Worm (Caenorhabditis elegans) whole organism, L4 larva: ENCODE measurements around the gene F53A9.7.

Experiments used
- T20F7.1 ChIP-seq: fragments of 200-800 bp; sonication (Bioruptor generic); optimal IDR thresholded peaks from 2 replicates; lab custom pipeline; 2018; ENCODE audit warnings: mild to moderate bottlenecking, missing genetic modification characterization, missing compliant biosample characterization
- Y105C5A.15 ChIP-seq: fragments of 200-800 bp; sonication (Bioruptor generic); IDR thresholded peaks from 2 replicates; pipeline ENCODE4 v1.3.6; 2022; ENCODE audit warnings: missing genetic modification characterization, missing compliant biosample characterization
- ZK337.2 ChIP-seq: fragments of 200-800 bp; sonication (Bioruptor generic); IDR thresholded peaks from 2 replicates; pipeline ENCODE4 v1.3.6; 2022; ENCODE audit warnings: missing genetic modification reagents, missing genetic modification characterization, missing compliant biosample characterization
- ceh-20 ChIP-seq: fragments of 200-800 bp; sonication (Bioruptor generic); IDR thresholded peaks from 2 replicates; pipeline ENCODE4 v1.3.6; 2022; ENCODE audit warnings: missing genetic modification reagents, missing genetic modification characterization, missing compliant biosample characterization
- ceh-32 ChIP-seq: sonication (generic microtip); optimal IDR thresholded peaks from 2 replicates; lab custom pipeline; 2016; ENCODE audit warnings: mild to moderate bottlenecking, missing genetic modification characterization, missing compliant biosample characterization; ENCODE audit not compliant: poor library complexity
- ceh-44 ChIP-seq: fragments of 200-800 bp; sonication (Bioruptor generic); IDR thresholded peaks from 2 replicates; pipeline ENCODE4 v1.3.6; 2022; ENCODE audit warnings: missing genetic modification reagents, missing genetic modification characterization, missing compliant biosample characterization
- daf-16 ChIP-seq, 3 experiments: sonication (generic microtip); optimal IDR thresholded peaks; 2 replicates each; lab custom pipeline; 2016 to 2017; ENCODE audit warnings: missing genetic modification characterization in 3 of 3, missing genetic modification reagents in 3 of 3, mild to moderate bottlenecking in 2 of 3, missing compliant biosample characterization in 2 of 3, missing biosample characterization in 1 of 3, moderate library complexity in 1 of 3
- duxl-1 ChIP-seq: sonication (generic microtip); optimal IDR thresholded peaks from 2 replicates; lab custom pipeline; 2016; ENCODE audit warnings: mild to moderate bottlenecking, missing genetic modification characterization, moderate library complexity, missing compliant biosample characterization; ENCODE audit not compliant: poor library complexity
- dve-1 ChIP-seq: sonication (generic microtip); optimal IDR thresholded peaks from 2 replicates; lab custom pipeline; 2017; ENCODE audit warnings: antibody characterized with exemption, mild to moderate bottlenecking, missing genetic modification characterization, missing compliant biosample characterization; ENCODE audit not compliant: insufficient read depth
- hif-1 ChIP-seq, 2 experiments: sonication (generic microtip); optimal IDR thresholded peaks; 2 replicates each; lab custom pipeline; 2016 to 2017; ENCODE audit warnings: missing compliant biosample characterization in 2 of 2, missing genetic modification characterization in 2 of 2, missing genetic modification reagents in 2 of 2, missing genotype in 2 of 2, mild to moderate bottlenecking in 1 of 2
- hlh-30 ChIP-seq: sonication (generic microtip); optimal IDR thresholded peaks from 2 replicates; lab custom pipeline; 2017; ENCODE audit warnings: antibody characterized with exemption, mild to moderate bottlenecking, missing genetic modification characterization, missing compliant biosample characterization; ENCODE audit not compliant: insufficient read depth
- jun-1 ChIP-seq: fragments of 150-350 bp; optimal IDR thresholded peaks from 2 replicates; lab custom pipeline; 2014; ENCODE audit warnings: missing biosample characterization, missing genetic modification reagents, missing genetic modification characterization
- lin-1 ChIP-seq: fragments of 200-800 bp; sonication (Bioruptor generic); IDR thresholded peaks from 2 replicates; pipeline ENCODE4 v1.3.6; 2022; ENCODE audit warnings: missing genetic modification reagents, missing genetic modification characterization, missing compliant biosample characterization
- lin-39 ChIP-seq: fragments of 150-350 bp; optimal IDR thresholded peaks from 2 replicates; lab custom pipeline; 2014; ENCODE audit warnings: missing biosample characterization, missing genetic modification reagents, missing genetic modification characterization
- lsy-2 ChIP-seq, 2 experiments: fragments of 150-350 bp in 1 of 2; sonication (generic microtip) in 1 of 2; optimal IDR thresholded peaks; 2 replicates each; lab custom pipeline; 2014 to 2017; ENCODE audit warnings: missing biosample characterization in 2 of 2, missing genetic modification characterization in 2 of 2
- mdl-1 ChIP-seq, 2 experiments: fragments of 150-350 bp in 1 of 2; sonication (generic microtip) in 1 of 2; optimal IDR thresholded peaks; 2 replicates each; lab custom pipeline; 2014 to 2017; ENCODE audit warnings: missing biosample characterization in 2 of 2, missing genetic modification characterization in 2 of 2
- mep-1 ChIP-seq: fragments of 150-350 bp; sonication (generic microtip); optimal IDR thresholded peaks from 3 replicates; lab custom pipeline; 2014; ENCODE audit warnings: missing biosample characterization, missing genetic modification characterization
- mes-2 ChIP-seq: sonication (generic microtip); optimal IDR thresholded peaks from 2 replicates; lab custom pipeline; 2016; ENCODE audit warnings: missing genotype, mild to moderate bottlenecking, missing genetic modification characterization, missing compliant biosample characterization; ENCODE audit not compliant: poor library complexity, severe bottlenecking
- mxl-2 ChIP-seq: fragments of 200-800 bp; sonication (Bioruptor generic); conservative IDR thresholded peaks from 2 replicates; pipeline ENCODE4 v1.3.6; 2022; ENCODE audit warnings: missing genetic modification reagents, missing genetic modification characterization, missing compliant biosample characterization
- mxl-3 ChIP-seq: fragments of 200-800 bp; sonication (Bioruptor generic); optimal IDR thresholded peaks from 2 replicates; lab custom pipeline; 2018; ENCODE audit warnings: mild to moderate bottlenecking, missing genetic modification characterization, missing compliant biosample characterization
- nhr-10 ChIP-seq: fragments of 150-350 bp; optimal IDR thresholded peaks from 2 replicates; lab custom pipeline; 2014; ENCODE audit warnings: missing biosample characterization, missing genetic modification characterization
- nhr-28 ChIP-seq: fragments of 150-350 bp; optimal IDR thresholded peaks from 2 replicates; lab custom pipeline; 2014; ENCODE audit warnings: missing biosample characterization, missing genetic modification characterization
- nhr-48 ChIP-seq: sonication (generic microtip); optimal IDR thresholded peaks from 2 replicates; lab custom pipeline; 2016; ENCODE audit warnings: mild to moderate bottlenecking, missing genetic modification characterization, missing compliant biosample characterization
- nhr-6 ChIP-seq: fragments of 150-350 bp; optimal IDR thresholded peaks from 2 replicates; lab custom pipeline; 2014; ENCODE audit warnings: missing biosample characterization, missing genetic modification characterization
- nhr-77 ChIP-seq: fragments of 150-350 bp; optimal IDR thresholded peaks from 2 replicates; lab custom pipeline; 2014; ENCODE audit warnings: missing biosample characterization, missing genetic modification characterization
- pqm-1 ChIP-seq: sonication (generic microtip); optimal IDR thresholded peaks from 2 replicates; lab custom pipeline; 2017; ENCODE audit warnings: missing biosample characterization, missing genetic modification characterization
- saeg-2 ChIP-seq: fragments of 200-800 bp; sonication (Bioruptor generic); IDR thresholded peaks from 2 replicates; pipeline ENCODE4 v1.3.6; 2022; ENCODE audit warnings: missing genetic modification reagents, missing genetic modification characterization, missing compliant biosample characterization
- tra-1 ChIP-seq: fragments of 200-800 bp; sonication (Bioruptor generic); IDR thresholded peaks from 2 replicates; pipeline ENCODE4 v1.3.6; 2022; ENCODE audit warnings: missing genetic modification reagents, missing genetic modification characterization, missing compliant biosample characterization
- unc-130 ChIP-seq: sonication (generic microtip); optimal IDR thresholded peaks from 2 replicates; lab custom pipeline; 2016; ENCODE audit warnings: missing genetic modification reagents, missing genetic modification characterization, missing compliant biosample characterization
- unc-62 ChIP-seq, 3 experiments: fragments of 150-350 bp in 1 of 3; sonication (generic microtip); optimal IDR thresholded peaks in 2 of 3; peaks in 1 of 3; 1 replicate in 1 of 3; 2 replicates in 2 of 3; lab custom pipeline; 2014 to 2017; ENCODE audit warnings: missing biosample characterization in 3 of 3, missing genetic modification characterization in 3 of 3, missing genetic modification reagents in 3 of 3, missing genotype in 1 of 3
- zag-1 ChIP-seq: fragments of 150-350 bp; optimal IDR thresholded peaks from 2 replicates; lab custom pipeline; 2014; ENCODE audit warnings: missing biosample characterization, missing genetic modification characterization
- zip-2 ChIP-seq: fragments of 150-350 bp; optimal IDR thresholded peaks from 2 replicates; lab custom pipeline; 2014; ENCODE audit warnings: missing biosample characterization, missing genetic modification characterization

Gene F53A9.7

DNA sequence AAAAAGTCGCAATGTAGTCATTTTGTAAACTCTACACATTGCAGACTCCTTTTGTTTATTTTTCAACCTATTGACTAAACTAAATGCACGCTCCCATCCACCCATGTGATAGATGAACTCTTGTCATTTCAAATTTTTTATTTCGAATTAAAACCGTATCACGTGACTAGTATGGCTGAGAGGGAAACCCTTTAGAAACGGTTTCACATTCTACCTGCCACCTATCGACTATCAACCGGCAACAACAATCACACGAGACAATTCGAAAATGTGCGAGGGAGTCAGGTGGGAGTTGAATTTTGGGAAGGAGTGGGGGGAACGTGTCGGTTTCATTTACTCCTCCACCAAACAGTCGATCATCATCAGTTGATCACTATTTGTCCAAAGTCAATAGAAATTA lies 42.2 kb downstream of the F53A9.7 start (continued):
- TF ChIP-seq lin-1 (GFP tag; lab: Robert Waterston, UW) (no peak), nhr-77 (tag; lab: Kevin White, UChicago) (peak; percentile 57), unc-130 (GFP tag; lab: Kevin White, UChicago) (no peak), zag-1 (tag; lab: Kevin White, UChicago) (no peak), daf-16 (GFP tag; optimal IDR thresholded peaks at IDR 0.05; lab: Kevin White, UChicago) (no peak), daf-16 (tag; optimal IDR thresholded peaks at IDR 0.05; lab: Kevin White, UChicago) (peak; percentile 88), pqm-1 (tag; lab: Kevin White, UChicago) (peak; percentile 29), hif-1 (tag; optimal IDR thresholded peaks at IDR 0.05; lab: Kevin White, UChicago) (no peak), T20F7.1 (GFP tag; lab: Kevin White, UChicago) (peak; percentile 14), zip-2 (tag; lab: Kevin White, UChicago) (no peak), Y105C5A.15 (no peak), nhr-28 (peak; percentile 65), nhr-48 (tag; lab: Kevin White, UChicago) (peak; percentile 68), lsy-2 (tag; optimal IDR thresholded peaks at IDR 0.05; lab: Kevin White, UChicago) (peak in 1 of 2 experiments; percentile 12), unc-62 (GFP tag; optimal IDR thresholded peaks at IDR 0.05 in 1 of 2; lab: Kevin White, UChicago) (peak in 1 of 2 experiments; percentile 59), unc-62 (tag; optimal IDR thresholded peaks at IDR 0.05; lab: Kevin White, UChicago) (no peak), ZK337.2 (GFP tag; lab: Robert Waterston, UW) (no peak), mep-1 (tag; lab: Kevin White, UChicago) (peak; percentile 53), mxl-3 (GFP tag; lab: Kevin White, UChicago) (peak; percentile 72), mdl-1 (tag; optimal IDR thresholded peaks at IDR 0.05; lab: Kevin White, UChicago) (peak in 1 of 2 experiments; percentile 78), hlh-30 (tag; lab: Kevin White, UChicago) (peak; percentile 95), dve-1 (tag; lab: Kevin White, UChicago) (peak; percentile 93), tra-1 (peak; percentile 77), ceh-20 (GFP tag; lab: Robert Waterston, UW) (peak; percentile 42; the same call in 1 of the 2 replicates), nhr-6 (tag; lab: Kevin White, UChicago) (no peak)

- TF ChIP-seq ceh-44 (no peak), ceh-32 (tag; lab: Kevin White, UChicago) (no peak), mxl-2 (GFP tag; lab: Robert Waterston, UW) (no peak), jun-1 (tag; lab: Kevin White, UChicago) (no peak), lin-39 (no peak), duxl-1 (tag; lab: Kevin White, UChicago) (no peak), mes-2 (tag; lab: Kevin White, UChicago) (no peak), tra-1 (no peak), saeg-2 (GFP tag; lab: Robert Waterston, UW) (no peak), nhr-10 (tag; lab: Kevin White, UChicago) (no peak), pqm-1 (tag; lab: Kevin White, UChicago) (no peak)
Measured at ce11 chrX:8672760-8673159, 44.0 kb downstream of the F53A9.7 start, which contains the start of the genes K09E2.2 and K09E2.3. Gene K09E2.2, plus strand, starts transcription at chrX:8673060. Gene K09E2.3, plus strand, starts transcription at chrX:8673084.
